Worm (Caenorhabditis elegans): ENCODE results near the gene nmat-1.

DNA sequence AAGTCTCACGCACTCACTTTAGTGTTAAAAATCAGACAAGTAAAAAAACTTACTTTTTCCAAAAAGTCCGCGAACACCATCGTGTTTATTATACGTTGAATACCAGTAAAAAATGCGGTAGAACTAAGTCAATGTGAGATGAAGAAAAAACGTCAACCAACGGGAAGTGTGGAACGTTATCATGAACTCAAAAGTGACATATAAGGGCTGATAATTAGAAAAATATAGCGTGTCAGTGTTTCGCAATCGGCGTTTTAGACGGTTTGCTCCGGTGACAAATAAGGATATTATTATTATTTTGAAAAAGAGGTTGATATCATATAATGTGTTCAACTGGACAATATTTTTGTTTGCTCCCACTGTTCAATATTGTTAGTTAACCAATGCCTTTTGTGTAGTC is 12.9 kb downstream of the nmat-1 start:
- TF ChIP-seq zip-5 (tag; optimal IDR thresholded peaks at IDR 0.05) (no peak), tbx-2 (tag; optimal IDR thresholded peaks at IDR 0.05) (no peak), F13H6.1 (tag; optimal IDR thresholded peaks at IDR 0.05) (no peak)
